Fruit fly (Drosophila melanogaster): Measurements from ENCODE around the gene Cpr65Au.

Gene Cpr65Au

DNA sequence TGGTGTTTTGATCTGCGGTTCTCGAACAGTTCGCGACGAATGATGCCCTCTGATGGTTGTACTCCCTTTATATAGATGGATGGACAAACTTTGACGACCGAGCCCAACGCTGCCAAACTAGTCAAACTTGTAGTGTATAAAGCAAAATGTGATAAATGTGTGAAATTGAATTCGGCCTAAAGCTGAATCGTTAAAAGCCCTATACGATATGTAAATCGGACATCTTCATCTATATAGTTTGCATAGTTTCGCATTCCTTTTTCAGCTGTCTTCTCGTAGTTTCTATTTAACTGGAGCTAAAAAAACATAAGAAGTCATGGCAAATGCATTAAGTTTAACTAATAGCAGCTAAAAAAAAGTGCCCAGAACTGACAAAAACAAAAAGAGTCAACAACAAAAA, 1.6 kb upstream of the Cpr65Au start, which contains the start of gene Lcp65Ag2:
Lcp65Ag2 (minus strand) TSS at position 48 of the 400 bp plus-strand sequence.
- no peak for TF ChIP-seq pad (GFP tag; optimal IDR thresholded peaks at IDR 0.05)
- TF ChIP-seq CG7101 (tag; optimal IDR thresholded peaks at IDR 0.05): no peak
- no peak for TF ChIP-seq tj (GFP tag; optimal IDR thresholded peaks at IDR 0.05)

- TF ChIP-seq CG12768 (GFP tag; optimal IDR thresholded peaks at IDR 0.05): no peak
- TF ChIP-seq CG5204 (GFP tag; optimal IDR thresholded peaks at IDR 0.05): no peak
- TF ChIP-seq CG7101 (tag; optimal IDR thresholded peaks at IDR 0.05): no peak
- TF ChIP-seq Hr96 (GFP tag; optimal IDR thresholded peaks at IDR 0.05): no peak
- TF ChIP-seq bab1 (GFP tag; optimal IDR thresholded peaks at IDR 0.05): no peak
- no peak for TF ChIP-seq CG14711 (tag; optimal IDR thresholded peaks at IDR 0.05)
- no peak for TF ChIP-seq Crg-1 (GFP tag; optimal IDR thresholded peaks at IDR 0.05)
- TF ChIP-seq cnc (optimal IDR thresholded peaks at IDR 0.05): no peak
These were observed 965 bp downstream of the Cpr65Au start, which contains the start of gene Lcp65Ag3 for dm6 chr3L:6130944-6131343. Gene Lcp65Ag3, minus strand, starts transcription at chr3L:6130989.

DNA sequence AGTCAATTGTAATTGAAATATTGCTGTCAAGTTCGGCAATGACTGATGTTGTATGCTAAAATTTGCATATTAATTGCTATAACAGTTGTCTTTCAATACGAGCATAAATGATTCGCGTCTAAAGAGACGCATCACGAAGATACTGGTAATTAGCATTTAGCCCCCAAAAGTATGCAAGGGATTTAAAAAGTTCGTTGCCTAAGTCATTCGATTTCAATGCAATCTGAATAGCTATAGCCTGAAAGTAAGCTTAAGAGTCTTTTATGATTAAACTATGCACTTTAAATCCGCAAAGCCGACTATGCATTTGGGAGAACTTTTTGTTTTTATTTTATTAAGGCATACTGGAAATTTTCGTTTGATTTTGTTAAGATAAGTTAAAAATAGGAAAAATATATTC, 2.3 kb downstream of the Cpr65Au start:
- TF ChIP-seq cnc (optimal IDR thresholded peaks at IDR 0.05) (no peak), CG12768 (GFP tag; optimal IDR thresholded peaks at IDR 0.05) (no peak), CG7045 (GFP tag; optimal IDR thresholded peaks at IDR 0.05) (no peak), pad (GFP tag; optimal IDR thresholded peaks at IDR 0.05) (no peak), CG5204 (GFP tag; optimal IDR thresholded peaks at IDR 0.05) (no peak), CG7101 (tag; optimal IDR thresholded peaks at IDR 0.05) (no peak), toe (GFP tag; optimal IDR thresholded peaks at IDR 0.05) (no peak), Mnt (GFP tag; optimal IDR thresholded peaks at IDR 0.05) (no peak), bab1 (GFP tag; optimal IDR thresholded peaks at IDR 0.05) (no peak), CG1620 (GFP tag; optimal IDR thresholded peaks at IDR 0.05) (no peak), kay (GFP tag; ENCODE audit: borderline replicate concordance) (no peak)

dm6 chr3L:6125409-6125689, 6.6 kb downstream of the Cpr65Au start:
- no peak for TF ChIP-seq kay (GFP tag; ENCODE audit: borderline replicate concordance)
- TF ChIP-seq CG1620 (GFP tag; optimal IDR thresholded peaks at IDR 0.05): no peak
- no peak for TF ChIP-seq CG14711 (tag; optimal IDR thresholded peaks at IDR 0.05)
- TF ChIP-seq CG11617 (GFP tag; optimal IDR thresholded peaks at IDR 0.05): no peak
- no peak for TF ChIP-seq cic (GFP tag; optimal IDR thresholded peaks at IDR 0.05)
- no peak for TF ChIP-seq Crg-1 (GFP tag; optimal IDR thresholded peaks at IDR 0.05)
- no peak for TF ChIP-seq CG7101 (tag; optimal IDR thresholded peaks at IDR 0.05)
- no peak for TF ChIP-seq toe (GFP tag; optimal IDR thresholded peaks at IDR 0.05)
- TF ChIP-seq cnc (optimal IDR thresholded peaks at IDR 0.05): no peak
- TF ChIP-seq pad (GFP tag; optimal IDR thresholded peaks at IDR 0.05): no peak
- TF ChIP-seq Mnt (GFP tag; optimal IDR thresholded peaks at IDR 0.05): no peak
- TF ChIP-seq bab1 (GFP tag; optimal IDR thresholded peaks at IDR 0.05): no peak
- no peak for TF ChIP-seq CG5204 (GFP tag; optimal IDR thresholded peaks at IDR 0.05)
- TF ChIP-seq CG7045 (GFP tag; optimal IDR thresholded peaks at IDR 0.05): no peak
- no peak for TF ChIP-seq Clk (GFP tag; optimal IDR thresholded peaks at IDR 0.05)
- no peak for TF ChIP-seq CG12768 (GFP tag; optimal IDR thresholded peaks at IDR 0.05)
- TF ChIP-seq Hr96 (GFP tag; optimal IDR thresholded peaks at IDR 0.05): no peak
- no peak for TF ChIP-seq tj (GFP tag; optimal IDR thresholded peaks at IDR 0.05)

DNA sequence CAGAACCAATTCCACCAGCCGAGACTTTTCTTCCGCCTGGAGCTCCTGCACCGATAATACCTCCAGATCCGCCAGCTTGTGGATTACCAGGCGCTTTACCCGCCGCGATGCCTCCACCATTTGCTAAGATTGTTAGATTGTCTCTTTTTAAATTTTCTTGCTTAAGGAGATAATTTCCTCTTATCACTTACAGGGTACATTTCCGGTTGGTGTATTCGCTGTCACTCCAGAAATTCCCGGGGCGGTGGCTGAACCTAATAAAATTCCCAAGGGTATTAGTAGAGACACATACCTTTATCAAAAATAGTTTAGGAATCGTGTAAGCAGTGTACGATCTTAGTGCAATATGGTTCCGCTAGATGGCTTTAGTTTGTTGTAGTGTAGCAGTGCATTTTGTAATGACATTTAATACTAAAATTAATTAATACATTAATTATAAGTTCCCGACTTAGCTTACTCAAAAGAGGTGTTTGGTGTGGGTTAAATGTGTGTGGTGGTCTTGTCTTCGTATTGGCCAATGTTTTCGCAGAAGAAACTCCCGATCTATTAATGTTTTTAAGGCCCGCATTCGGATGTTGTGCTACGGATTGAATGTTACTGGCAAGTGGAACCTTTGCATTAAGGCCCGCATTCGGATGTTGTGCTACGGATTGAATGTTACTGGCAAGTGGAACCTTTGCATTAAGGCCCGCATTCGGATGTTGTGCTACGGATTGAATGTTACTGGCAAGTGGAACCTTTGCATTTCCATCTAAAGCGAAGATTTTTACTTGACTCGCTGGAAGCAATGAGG, 7.1 kb downstream of the Cpr65Au start:
- TF ChIP-seq Hr96 (GFP tag; optimal IDR thresholded peaks at IDR 0.05) (peak; percentile 47), CG7045 (GFP tag; optimal IDR thresholded peaks at IDR 0.05) (peak; percentile 20), pad (GFP tag; optimal IDR thresholded peaks at IDR 0.05) (no peak), tj (GFP tag; optimal IDR thresholded peaks at IDR 0.05) (no peak), Mnt (GFP tag; optimal IDR thresholded peaks at IDR 0.05) (no peak), toe (GFP tag; optimal IDR thresholded peaks at IDR 0.05) (peak; percentile 12), bab1 (GFP tag; optimal IDR thresholded peaks at IDR 0.05) (no peak)

DNA sequence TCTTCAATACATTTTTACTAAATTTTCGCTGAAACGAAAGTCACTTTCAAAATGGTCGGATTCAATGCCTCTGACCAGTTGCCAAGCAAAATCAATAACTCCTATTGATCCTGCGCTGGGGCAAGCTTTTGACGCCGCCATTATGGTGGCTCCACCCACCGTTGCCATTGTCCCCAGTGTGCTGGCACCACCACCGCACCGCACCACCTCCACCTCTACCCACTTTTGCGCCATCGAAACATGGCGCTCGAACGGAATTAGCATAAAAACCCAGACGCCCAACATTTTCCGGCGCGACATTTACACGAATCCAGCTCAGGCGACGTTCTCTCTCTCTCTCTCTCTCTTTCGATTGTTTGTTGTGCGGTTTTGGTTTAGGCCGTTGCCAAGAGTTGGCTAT, 15.0 kb downstream of the Cpr65Au start:
- no peak for TF ChIP-seq CG33017 (tag; optimal IDR thresholded peaks at IDR 0.05)
- no peak for TF ChIP-seq cic (GFP tag; optimal IDR thresholded peaks at IDR 0.05)
- no peak for TF ChIP-seq Clk (GFP tag; optimal IDR thresholded peaks at IDR 0.05)
- TF ChIP-seq CG1620 (GFP tag; optimal IDR thresholded peaks at IDR 0.05): no peak
- no peak for TF ChIP-seq CG7101 (tag; optimal IDR thresholded peaks at IDR 0.05)
- TF ChIP-seq ovo (GFP tag; optimal IDR thresholded peaks at IDR 0.05): no peak
- TF ChIP-seq CG5204 (GFP tag; optimal IDR thresholded peaks at IDR 0.05): no peak
- TF ChIP-seq CG14711 (tag; optimal IDR thresholded peaks at IDR 0.05): no peak
- TF ChIP-seq tj (GFP tag; optimal IDR thresholded peaks at IDR 0.05): no peak

- TF ChIP-seq toe (GFP tag; optimal IDR thresholded peaks at IDR 0.05) (no peak), CG5204 (GFP tag; optimal IDR thresholded peaks at IDR 0.05) (no peak), cnc (optimal IDR thresholded peaks at IDR 0.05) (no peak), ovo (GFP tag; optimal IDR thresholded peaks at IDR 0.05) (no peak)
These were observed 16.4 kb downstream of the Cpr65Au start for dm6 chr3L:6115505-6115904.

Measured in whole organism, adult.